Worm (Caenorhabditis elegans): ENCODE measurements around the gene cnc-9.

DNA sequence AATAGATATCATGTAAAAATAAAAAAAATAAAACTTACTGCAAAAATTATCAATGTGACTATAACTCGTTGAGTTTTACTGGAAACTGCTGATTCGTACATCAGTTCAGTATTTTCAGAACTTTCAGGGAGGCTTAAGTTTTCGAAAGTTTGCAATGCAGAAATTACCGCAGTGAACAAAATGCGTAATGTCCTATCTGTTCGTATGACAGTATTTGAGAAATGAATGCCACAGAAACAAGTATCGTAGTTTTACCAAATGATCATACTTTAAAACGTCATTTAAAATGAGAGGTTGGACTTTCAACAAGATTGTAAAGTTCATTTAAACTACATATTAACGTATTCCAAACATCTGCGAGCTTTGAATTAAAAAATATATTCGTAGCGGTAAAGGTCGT lies 43.3 kb downstream of the cnc-9 start, which contains the start of gene C03G6.21:
- TF ChIP-seq ama-1 (optimal IDR thresholded peaks at IDR 0.05) (no peak), flt-1 (GFP tag; IDR thresholded peaks at IDR 0.05) (no peak)

Measured in whole organism, early embryonic.